Worm (Caenorhabditis elegans) whole organism, L1 larva: ENCODE measurements around the gene set-30.

Source experiments
- C04F5.9 ChIP-seq: sonication (generic microtip); optimal IDR thresholded peaks from 2 replicates; lab custom pipeline; 2016; ENCODE audit warnings: missing genetic modification characterization, missing compliant biosample characterization
- C16A3.4 ChIP-seq: fragments of 150-350 bp; optimal IDR thresholded peaks from 2 replicates; lab custom pipeline; 2014; ENCODE audit warnings: missing biosample characterization, missing genetic modification characterization
- C34B4.2 ChIP-seq: sonication (generic microtip); optimal IDR thresholded peaks from 2 replicates; lab custom pipeline; 2017; ENCODE audit warnings: mild to moderate bottlenecking, missing genetic modification characterization, missing compliant biosample characterization
- F16B12.6 ChIP-seq: fragments of 150-350 bp; optimal IDR thresholded peaks from 2 replicates; lab custom pipeline; 2014; ENCODE audit warnings: missing biosample characterization, missing genetic modification characterization
- aly-2 ChIP-seq: fragments of 150-350 bp; optimal IDR thresholded peaks from 2 replicates; lab custom pipeline; 2014; ENCODE audit warnings: missing biosample characterization, missing genetic modification characterization
- blmp-1 ChIP-seq: fragments of 150-350 bp; optimal IDR thresholded peaks from 2 replicates; lab custom pipeline; 2014; ENCODE audit warnings: missing biosample characterization, missing genetic modification characterization
- ceh-63 ChIP-seq: fragments of 200-800 bp; sonication (Bioruptor generic); optimal IDR thresholded peaks from 2 replicates; lab custom pipeline; 2018; ENCODE audit warnings: mild to moderate bottlenecking, missing genetic modification characterization, missing compliant biosample characterization
- ceh-82 ChIP-seq, 3 experiments: fragments of 150-350 bp in 1 of 3; sonication (generic microtip) in 2 of 3; optimal IDR thresholded peaks; 2 replicates each; lab custom pipeline; 2014 to 2017; ENCODE audit warnings: missing biosample characterization in 3 of 3, missing genetic modification characterization in 3 of 3
- dsc-1 ChIP-seq: sonication (generic microtip); optimal IDR thresholded peaks from 2 replicates; lab custom pipeline; 2016; ENCODE audit warnings: mild to moderate bottlenecking, missing genetic modification characterization, missing compliant biosample characterization
- efl-1 ChIP-seq, 4 experiments: fragments of 150-350 bp; optimal IDR thresholded peaks in 3 of 4; peaks in 1 of 4; 1 replicate in 1 of 4; 2 replicates in 3 of 4; lab custom pipeline; 2014; ENCODE audit warnings: missing biosample characterization in 2 of 4, missing genetic modification characterization in 2 of 4, missing genetic modification reagents in 2 of 4
- egl-27 ChIP-seq, 2 experiments: fragments of 150-350 bp in 1 of 2; sonication (generic microtip); optimal IDR thresholded peaks; 3 replicates each; lab custom pipeline; 2017 to 2018; ENCODE audit warnings: missing biosample characterization in 2 of 2, missing genetic modification characterization in 2 of 2, missing genetic modification reagents in 2 of 2
- fkh-10 ChIP-seq: sonication (generic microtip); optimal IDR thresholded peaks from 2 replicates; lab custom pipeline; 2017; ENCODE audit warnings: missing biosample characterization, missing genetic modification reagents, missing genetic modification characterization
- fkh-4 ChIP-seq: sonication (generic microtip); optimal IDR thresholded peaks from 2 replicates; lab custom pipeline; 2016; ENCODE audit warnings: missing compliant biosample characterization, missing genetic modification characterization, borderline replicate concordance
- fos-1 ChIP-seq: fragments of 150-350 bp; optimal IDR thresholded peaks from 2 replicates; lab custom pipeline; 2014; ENCODE audit warnings: missing biosample characterization, missing genetic modification characterization
- grh-1 ChIP-seq: fragments of 200-800 bp; sonication (Bioruptor generic); IDR thresholded peaks from 2 replicates; pipeline ENCODE4 v1.3.6; 2022; ENCODE audit warnings: missing genetic modification reagents, missing genetic modification characterization, missing compliant biosample characterization
- hlh-17 ChIP-seq: fragments of 200-800 bp; sonication (Bioruptor generic); optimal IDR thresholded peaks from 2 replicates; lab custom pipeline; 2018; ENCODE audit warnings: missing genetic modification characterization, mild to moderate bottlenecking, missing compliant biosample characterization, moderate library complexity, borderline replicate concordance
- hlh-4 ChIP-seq: sonication (generic microtip); optimal IDR thresholded peaks from 2 replicates; lab custom pipeline; 2016; ENCODE audit warnings: mild to moderate bottlenecking, missing genetic modification characterization, missing compliant biosample characterization
- irx-1 ChIP-seq: sonication (generic microtip); optimal IDR thresholded peaks from 2 replicates; lab custom pipeline; 2016; ENCODE audit warnings: missing genetic modification characterization, missing compliant biosample characterization
- lin-13 ChIP-seq: fragments of 150-350 bp; optimal IDR thresholded peaks from 2 replicates; lab custom pipeline; 2014; ENCODE audit warnings: missing biosample characterization, missing genetic modification reagents, missing genetic modification characterization
- lin-14 ChIP-seq: fragments of 200-800 bp; sonication (Bioruptor generic); optimal IDR thresholded peaks from 2 replicates; lab custom pipeline; 2018; ENCODE audit warnings: mild to moderate bottlenecking, missing genetic modification characterization, moderate library complexity, missing compliant biosample characterization
- mdl-1 ChIP-seq, 2 experiments: fragments of 150-350 bp; optimal IDR thresholded peaks; 2 replicates each; lab custom pipeline; 2014 to 2017; ENCODE audit warnings: missing biosample characterization in 2 of 2, missing genetic modification characterization in 2 of 2, inconsistent platforms in 1 of 2
- mef-2 ChIP-seq: fragments of 150-350 bp; optimal IDR thresholded peaks from 2 replicates; lab custom pipeline; 2014; ENCODE audit warnings: missing biosample characterization, missing genetic modification characterization
- mep-1 ChIP-seq: fragments of 150-350 bp; optimal IDR thresholded peaks from 2 replicates; lab custom pipeline; 2014; ENCODE audit warnings: missing biosample characterization, missing genetic modification characterization
- nhr-11 ChIP-seq: fragments of 150-350 bp; optimal IDR thresholded peaks from 2 replicates; lab custom pipeline; 2014; ENCODE audit warnings: missing biosample characterization, missing genetic modification characterization
- nhr-12 ChIP-seq: sonication (generic microtip); optimal IDR thresholded peaks from 2 replicates; lab custom pipeline; 2017; ENCODE audit warnings: missing biosample characterization, missing genetic modification characterization
- nhr-237 ChIP-seq: fragments of 150-350 bp; optimal IDR thresholded peaks from 2 replicates; lab custom pipeline; 2014; ENCODE audit warnings: missing biosample characterization, missing genetic modification characterization
- nhr-28 ChIP-seq: fragments of 150-350 bp; optimal IDR thresholded peaks from 2 replicates; lab custom pipeline; 2014; ENCODE audit warnings: missing biosample characterization, missing genetic modification characterization
- nhr-47 ChIP-seq: sonication (generic microtip); optimal IDR thresholded peaks from 2 replicates; lab custom pipeline; 2016; ENCODE audit warnings: mild to moderate bottlenecking, missing genetic modification characterization, moderate library complexity, missing compliant biosample characterization
- nhr-76 ChIP-seq: sonication (generic microtip); optimal IDR thresholded peaks from 2 replicates; lab custom pipeline; 2017; ENCODE audit warnings: missing biosample characterization, missing genetic modification characterization
- nhr-77 ChIP-seq: fragments of 150-350 bp; optimal IDR thresholded peaks from 2 replicates; lab custom pipeline; 2014; ENCODE audit warnings: missing biosample characterization, missing genetic modification characterization
- nhr-84 ChIP-seq: sonication (generic microtip); optimal IDR thresholded peaks from 2 replicates; lab custom pipeline; 2017; ENCODE audit warnings: missing biosample characterization, missing genetic modification characterization
- pag-3 ChIP-seq: sonication (generic microtip); optimal IDR thresholded peaks from 2 replicates; lab custom pipeline; 2017; ENCODE audit warnings: missing genetic modification characterization, mild to moderate bottlenecking, missing compliant biosample characterization, antibody characterized with exemption, borderline replicate concordance; ENCODE audit not compliant: insufficient read depth
- pax-3 ChIP-seq: fragments of 200-800 bp; sonication (Bioruptor generic); optimal IDR thresholded peaks from 2 replicates; lab custom pipeline; 2018; ENCODE audit warnings: mild to moderate bottlenecking, missing genetic modification characterization, moderate library complexity, missing compliant biosample characterization
- pqm-1 ChIP-seq: sonication (generic microtip); optimal IDR thresholded peaks from 3 replicates; lab custom pipeline; 2017; ENCODE audit warnings: missing biosample characterization, missing genetic modification characterization
- rnt-1 ChIP-seq: sonication (generic microtip); optimal IDR thresholded peaks from 2 replicates; lab custom pipeline; 2016; ENCODE audit warnings: mild to moderate bottlenecking, missing genetic modification characterization, moderate library complexity, missing compliant biosample characterization
- snu-23 ChIP-seq: sonication (generic microtip); optimal IDR thresholded peaks from 2 replicates; lab custom pipeline; 2016; ENCODE audit warnings: missing genetic modification characterization, missing compliant biosample characterization
- sptf-1 ChIP-seq: fragments of 150-350 bp; optimal IDR thresholded peaks from 2 replicates; lab custom pipeline; 2014; ENCODE audit warnings: missing biosample characterization, missing genetic modification characterization
- sup-37 ChIP-seq: fragments of 200-800 bp; sonication (Bioruptor generic); optimal IDR thresholded peaks from 2 replicates; lab custom pipeline; 2018; ENCODE audit warnings: mild to moderate bottlenecking, missing genetic modification characterization, missing compliant biosample characterization
- swsn-7 ChIP-seq: sonication (generic microtip); optimal IDR thresholded peaks from 2 replicates; lab custom pipeline; 2016; ENCODE audit warnings: missing genetic modification characterization, missing compliant biosample characterization
- tbx-2 ChIP-seq: sonication (generic microtip); optimal IDR thresholded peaks from 2 replicates; lab custom pipeline; 2016; ENCODE audit warnings: missing genetic modification characterization, missing compliant biosample characterization
- unc-130 ChIP-seq: fragments of 150-350 bp; optimal IDR thresholded peaks from 2 replicates; lab custom pipeline; 2017; ENCODE audit warnings: missing biosample characterization, missing genetic modification characterization, inconsistent platforms
- unc-98 ChIP-seq: fragments of 200-800 bp; sonication (Bioruptor generic); IDR thresholded peaks from 2 replicates; pipeline ENCODE4 v1.3.6; 2022; ENCODE audit warnings: missing genetic modification characterization, missing compliant biosample characterization
- xbp-1 ChIP-seq: sonication (generic microtip); optimal IDR thresholded peaks from 2 replicates; lab custom pipeline; 2016; ENCODE audit warnings: missing genetic modification characterization, missing compliant biosample characterization
- zag-1 ChIP-seq: fragments of 150-350 bp; optimal IDR thresholded peaks from 2 replicates; lab custom pipeline; 2014; ENCODE audit warnings: missing biosample characterization, missing genetic modification characterization
- zip-4 ChIP-seq: fragments of 200-800 bp; sonication (Bioruptor generic); optimal IDR thresholded peaks from 2 replicates; lab custom pipeline; 2018; ENCODE audit warnings: mild to moderate bottlenecking, missing genetic modification characterization, moderate library complexity, missing compliant biosample characterization
- ztf-11 ChIP-seq, 2 experiments: sonication (generic microtip); optimal IDR thresholded peaks; 2 replicates each; lab custom pipeline; 2016 to 2017; ENCODE audit warnings: missing genetic modification characterization in 2 of 2, missing biosample characterization in 1 of 2, missing compliant biosample characterization in 1 of 2
- ztf-4 ChIP-seq: fragments of 150-350 bp; optimal IDR thresholded peaks from 2 replicates; lab custom pipeline; 2014; ENCODE audit warnings: missing biosample characterization, missing genetic modification characterization

set-30 gene

DNA sequence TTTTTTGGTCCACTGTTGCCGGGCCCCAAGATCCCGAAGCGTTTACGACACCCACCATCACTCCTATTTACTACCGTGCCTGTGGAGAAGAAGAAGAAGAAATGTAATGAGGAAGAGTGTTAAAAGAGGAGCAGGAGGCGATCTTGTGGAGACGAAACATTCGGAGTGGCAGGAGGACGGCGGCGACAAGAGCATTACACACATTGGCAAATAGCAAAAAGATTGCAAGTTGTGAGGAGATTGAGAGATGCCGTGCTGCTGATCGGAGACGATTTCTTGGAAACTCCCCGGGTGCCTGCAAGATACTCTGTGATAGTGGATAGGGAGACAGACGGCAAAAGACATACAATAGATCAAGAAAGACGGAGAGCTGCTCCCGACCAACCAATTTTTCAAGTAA, 41.8 kb upstream of the set-30 start, which contains the start of gene M03F4.4 (continued):
- TF ChIP-seq mep-1 (tag; lab: Kevin White, UChicago) (no peak), blmp-1 (tag; lab: Kevin White, UChicago) (no peak), unc-130 (peak; percentile 58)

DNA sequence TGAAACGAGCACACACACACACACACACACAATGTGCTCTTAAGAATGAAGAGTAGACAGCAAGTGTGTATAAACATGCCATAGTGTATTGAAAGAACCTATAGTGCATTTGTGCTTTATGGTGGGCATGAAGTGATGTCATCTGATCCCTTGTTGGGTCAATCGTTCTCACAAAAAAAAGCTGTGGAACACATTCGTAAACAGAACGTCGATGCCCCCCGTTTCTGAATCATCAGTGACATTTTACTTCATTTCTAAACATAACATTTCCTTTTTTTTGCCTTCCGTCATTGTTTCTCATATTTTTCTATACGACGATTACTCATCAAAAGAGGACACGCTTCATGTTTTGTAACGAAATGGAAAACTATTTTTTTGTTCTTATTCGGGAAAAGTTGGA, 40.1 kb upstream of the set-30 start:
- TF ChIP-seq efl-1 (optimal IDR thresholded peaks at IDR 0.05; lab: Kevin White, UChicago) (no peak), efl-1 (GFP tag; optimal IDR thresholded peaks at IDR 0.05 in 1 of 2; lab: Kevin White, UChicago) (peak in 1 of 2 experiments; percentile 75), sup-37 (no peak), dsc-1 (tag; lab: Kevin White, UChicago) (no peak), nhr-28 (tag; lab: Kevin White, UChicago) (no peak)

DNA sequence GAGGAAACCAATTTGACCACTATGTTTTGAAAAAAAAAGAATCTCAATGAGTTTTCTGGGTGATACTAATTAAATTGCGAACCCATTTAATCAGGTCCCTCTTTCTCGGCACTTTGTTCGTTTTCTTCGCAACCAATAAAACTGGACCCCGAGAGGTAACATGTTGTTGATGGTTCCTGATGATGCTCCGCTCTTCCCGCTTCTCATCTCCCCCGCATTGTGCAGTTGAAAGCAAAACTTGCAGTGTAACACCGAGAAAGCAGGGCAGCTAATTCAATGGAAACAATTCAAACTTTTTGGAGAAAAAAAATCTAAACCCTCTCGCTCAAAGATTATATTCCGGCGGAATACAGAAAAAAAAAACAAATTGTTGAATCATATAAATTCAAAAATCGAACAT, 39.6 kb upstream of the set-30 start:
- TF ChIP-seq lin-14 = peak; percentile 67
- TF ChIP-seq dsc-1 (tag; lab: Kevin White, UChicago) = peak; percentile 36
- TF ChIP-seq efl-1 (optimal IDR thresholded peaks at IDR 0.05; lab: Kevin White, UChicago) = no peak
- TF ChIP-seq efl-1 (GFP tag; optimal IDR thresholded peaks at IDR 0.05 in 1 of 2; lab: Kevin White, UChicago) = peak in 1 of 2 experiments; percentile 68
- no peak for TF ChIP-seq grh-1
- TF ChIP-seq fkh-4 = no peak
- no peak for TF ChIP-seq fos-1 (tag; lab: Kevin White, UChicago)
- TF ChIP-seq mdl-1 (tag; optimal IDR thresholded peaks at IDR 0.05; lab: Kevin White, UChicago) = no peak
- TF ChIP-seq rnt-1 (tag; lab: Kevin White, UChicago) = peak; percentile 13

DNA sequence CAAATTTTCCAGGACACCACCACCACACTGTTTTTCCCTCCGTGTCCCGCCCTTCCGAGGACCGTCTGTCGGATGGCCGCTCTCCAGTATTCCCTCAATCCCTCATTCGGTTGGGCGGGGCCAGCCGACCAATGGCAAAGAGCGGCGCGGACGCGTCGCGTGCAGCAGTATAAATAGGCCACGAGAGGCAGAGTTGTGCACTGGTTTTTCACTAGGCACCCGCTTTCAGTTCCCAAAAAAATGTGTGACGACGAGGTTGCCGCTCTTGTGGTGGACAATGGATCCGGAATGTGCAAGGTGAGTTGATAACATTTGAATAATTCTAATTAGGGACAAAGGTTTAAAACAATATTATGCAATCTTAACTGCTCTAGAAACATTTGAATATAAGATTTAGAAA, 38.6 kb upstream of the set-30 start, which contains the start of gene act-4:
Gene act-4, plus strand, starts transcription at position 200 of the 400 bp plus-strand sequence.
- TF ChIP-seq C34B4.2 (tag; lab: Kevin White, UChicago) (no peak), nhr-84 (tag; lab: Kevin White, UChicago) (no peak), pax-3 (tag; lab: Kevin White, UChicago) (no peak), sup-37 (peak; percentile 63), nhr-237 (tag; lab: Kevin White, UChicago) (no peak), pqm-1 (tag; lab: Kevin White, UChicago) (no peak), C16A3.4 (peak; percentile 20), zip-4 (GFP tag; lab: Kevin White, UChicago) (peak; percentile 40), grh-1 (peak; percentile 43; the same call in 1 of the 2 replicates), egl-27 (tag; optimal IDR thresholded peaks at IDR 0.05; lab: Kevin White, UChicago) (peak in 1 of 2 experiments; percentile 39), nhr-12 (no peak), lin-13 (GFP tag; lab: Kevin White, UChicago) (no peak), nhr-11 (tag; lab: Kevin White, UChicago) (no peak), C04F5.9 (peak; percentile 6), pag-3 (tag; lab: Kevin White, UChicago) (no peak), unc-98 (0 out of 2 replicates have a peak, but pooled peaks have one; percentile 15), mef-2 (tag; lab: Kevin White, UChicago) (no peak), nhr-76 (tag; lab: Kevin White, UChicago) (no peak), F16B12.6 (tag; lab: Kevin White, UChicago) (no peak), aly-2 (no peak), snu-23 (GFP tag; lab: Kevin White, UChicago) (peak; percentile 79), xbp-1 (peak; percentile 83), fkh-10 (GFP tag; lab: Kevin White, UChicago) (peak; percentile 38), nhr-47 (peak; percentile 79), tbx-2 (tag; lab: Kevin White, UChicago) (peak; percentile 70), hlh-4 (tag; lab: Kevin White, UChicago) (no peak), ceh-82 (tag; optimal IDR thresholded peaks at IDR 0.05; lab: Kevin White, UChicago) (peak in 2 of 3 experiments; percentile 29 to 76), dsc-1 (tag; lab: Kevin White, UChicago) (peak; percentile 87), ceh-63 (GFP tag; lab: Kevin White, UChicago) (peak; percentile 49), nhr-77 (tag; lab: Kevin White, UChicago) (no peak), ztf-4 (tag; lab: Kevin White, UChicago) (peak; percentile 59), sptf-1 (tag; lab: Kevin White, UChicago) (no peak), hlh-17 (GFP tag; lab: Kevin White, UChicago) (no peak), irx-1 (peak; percentile 71), swsn-7 (tag; lab: Kevin White, UChicago) (peak; percentile 77), ztf-11 (tag; optimal IDR thresholded peaks at IDR 0.05; lab: Kevin White, UChicago) (peak in 1 of 2 experiments; percentile 51), zag-1 (tag; lab: Kevin White, UChicago) (no peak)
